Worm (Caenorhabditis elegans) whole organism, mixed stage, embryonic: Measurements from ENCODE around the gene mig-32.

Experiments
- M03D4.4 ChIP-seq: sonication (generic microtip); optimal IDR thresholded peaks from 2 replicates; lab custom pipeline; 2017; ENCODE audit warnings: mild to moderate bottlenecking, missing genetic modification characterization, missing compliant biosample characterization
- bed-3 ChIP-seq: fragments of 200-800 bp; sonication (Bioruptor generic); optimal IDR thresholded peaks from 3 replicates; lab custom pipeline; 2018; ENCODE audit warnings: mild to moderate bottlenecking, missing genetic modification characterization, moderate library complexity, missing compliant biosample characterization
- blmp-1 ChIP-seq: fragments of 150-350 bp; optimal IDR thresholded peaks from 2 replicates; lab custom pipeline; 2014; ENCODE audit warnings: missing biosample characterization, missing genetic modification characterization
- ceh-43 ChIP-seq: fragments of 200-800 bp; sonication (Bioruptor generic); optimal IDR thresholded peaks from 2 replicates; lab custom pipeline; 2018; ENCODE audit warnings: mild to moderate bottlenecking, missing genetic modification characterization, moderate library complexity, missing compliant biosample characterization
- ceh-83 ChIP-seq: fragments of 200-800 bp; sonication (Bioruptor generic); optimal IDR thresholded peaks from 2 replicates; lab custom pipeline; 2018; ENCODE audit warnings: mild to moderate bottlenecking, missing genetic modification characterization, missing compliant biosample characterization
- ces-1 ChIP-seq: fragments of 150-350 bp; optimal IDR thresholded peaks from 2 replicates; lab custom pipeline; 2014; ENCODE audit warnings: missing biosample characterization, missing genetic modification reagents, missing genetic modification characterization
- drap-1 ChIP-seq: fragments of 200-800 bp; sonication (Bioruptor generic); optimal IDR thresholded peaks from 3 replicates; lab custom pipeline; 2018; ENCODE audit warnings: mild to moderate bottlenecking, missing genetic modification characterization, missing compliant biosample characterization
- elt-1 ChIP-seq: sonication (generic microtip); optimal IDR thresholded peaks from 2 replicates; lab custom pipeline; 2017; ENCODE audit warnings: missing genetic modification characterization, mild to moderate bottlenecking, missing compliant biosample characterization, antibody characterized with exemption, moderate library complexity, borderline replicate concordance; ENCODE audit not compliant: insufficient read depth
- elt-3 ChIP-seq: fragments of 150-350 bp; optimal IDR thresholded peaks from 2 replicates; lab custom pipeline; 2014; ENCODE audit warnings: missing biosample characterization, missing genetic modification characterization
- flh-1 ChIP-seq: fragments of 200-800 bp; sonication (Bioruptor generic); optimal IDR thresholded peaks from 2 replicates; lab custom pipeline; 2018; ENCODE audit warnings: mild to moderate bottlenecking, missing genetic modification characterization, moderate library complexity, missing compliant biosample characterization
- ham-2 ChIP-seq: fragments of 200-800 bp; sonication (Bioruptor generic); optimal IDR thresholded peaks from 2 replicates; lab custom pipeline; 2018; ENCODE audit warnings: mild to moderate bottlenecking, missing genetic modification characterization, missing compliant biosample characterization
- hlh-1 ChIP-seq: fragments of 150-350 bp; optimal IDR thresholded peaks from 2 replicates; lab custom pipeline; 2014; ENCODE audit warnings: missing biosample characterization, missing genetic modification reagents, missing genetic modification characterization
- lsy-2 ChIP-seq: fragments of 150-350 bp; optimal IDR thresholded peaks from 2 replicates; lab custom pipeline; 2014; ENCODE audit warnings: missing biosample characterization, missing genetic modification characterization
- mab-5 ChIP-seq: fragments of 150-350 bp; optimal IDR thresholded peaks from 2 replicates; lab custom pipeline; 2014; ENCODE audit warnings: missing biosample characterization, missing genetic modification characterization
- mep-1 ChIP-seq: fragments of 150-350 bp; optimal IDR thresholded peaks from 2 replicates; lab custom pipeline; 2017; ENCODE audit warnings: missing biosample characterization, missing genetic modification reagents, missing genetic modification characterization, inconsistent platforms
- mls-2 ChIP-seq: sonication (generic microtip); optimal IDR thresholded peaks from 2 replicates; lab custom pipeline; 2016; ENCODE audit warnings: mild to moderate bottlenecking, missing genetic modification characterization, moderate library complexity, missing compliant biosample characterization
- nhr-2 ChIP-seq: fragments of 150-350 bp; optimal IDR thresholded peaks from 2 replicates; lab custom pipeline; 2014; ENCODE audit warnings: missing biosample characterization, missing genetic modification characterization
- nhr-237 ChIP-seq: fragments of 150-350 bp; optimal IDR thresholded peaks from 2 replicates; lab custom pipeline; 2014; ENCODE audit warnings: missing biosample characterization, missing genetic modification characterization
- pha-4 ChIP-seq: fragments of 150-350 bp; optimal IDR thresholded peaks from 2 replicates; lab custom pipeline; 2018; ENCODE audit warnings: missing biosample characterization, missing genetic modification reagents, missing genetic modification characterization
- sem-2 ChIP-seq: fragments of 200-800 bp; sonication (Bioruptor generic); optimal IDR thresholded peaks from 2 replicates; lab custom pipeline; 2018; ENCODE audit warnings: mild to moderate bottlenecking, missing genetic modification characterization, missing compliant biosample characterization
- snpc-4 ChIP-seq: fragments of 150-350 bp; optimal IDR thresholded peaks from 2 replicates; lab custom pipeline; 2014; ENCODE audit warnings: missing biosample characterization, missing genetic modification characterization
- tbx-8 ChIP-seq: fragments of 200-800 bp; sonication (Bioruptor generic); optimal IDR thresholded peaks from 2 replicates; lab custom pipeline; 2018; ENCODE audit warnings: mild to moderate bottlenecking, missing genetic modification characterization, moderate library complexity, missing compliant biosample characterization
- unc-120 ChIP-seq: sonication (generic microtip); optimal IDR thresholded peaks from 2 replicates; lab custom pipeline; 2017; ENCODE audit warnings: missing genetic modification characterization, missing compliant biosample characterization; ENCODE audit not compliant: poor library complexity, severe bottlenecking
- unc-39 ChIP-seq: fragments of 150-350 bp; optimal IDR thresholded peaks from 2 replicates; lab custom pipeline; 2014; ENCODE audit warnings: missing biosample characterization, missing genetic modification characterization
- unc-62 ChIP-seq: fragments of 150-350 bp; optimal IDR thresholded peaks from 2 replicates; lab custom pipeline; 2014; ENCODE audit warnings: missing biosample characterization, missing genetic modification reagents, missing genetic modification characterization
- zip-8 ChIP-seq: fragments of 150-350 bp; optimal IDR thresholded peaks from 2 replicates; lab custom pipeline; 2014; ENCODE audit warnings: missing biosample characterization, missing genetic modification characterization

The mig-32 gene

ce11 chrIV:12051049-12051792 lies 40.8 kb downstream of the mig-32 start, which contains the start of the genes bre-5 and spt-5:
bre-5 (minus strand) TSS chrIV:12051215.
spt-5 (plus strand) TSS chrIV:12051491.
- TF ChIP-seq bed-3 (GFP tag; lab: Kevin White, UChicago) (no peak), sem-2 (GFP tag; lab: Kevin White, UChicago) (no peak), ceh-43 (GFP tag; lab: Kevin White, UChicago) (no peak), M03D4.4 (tag; lab: Kevin White, UChicago) (peak; percentile 6), ceh-83 (GFP tag; lab: Kevin White, UChicago) (no peak), snpc-4 (tag; lab: Kevin White, UChicago) (no peak), blmp-1 (tag; lab: Kevin White, UChicago) (no peak), mab-5 (tag; lab: Kevin White, UChicago) (no peak), ces-1 (GFP tag; lab: Kevin White, UChicago) (no peak), unc-62 (no peak), lsy-2 (tag; lab: Kevin White, UChicago) (peak; percentile 44), unc-120 (no peak)

ce11 chrIV:12047552-12048347 lies 44.3 kb downstream of the mig-32 start, which contains the start of gene T12G3.4:
T12G3.4 (plus strand) TSS chrIV:12048256.
- no peak for TF ChIP-seq ham-2 (GFP tag; lab: Kevin White, UChicago)
- peak; percentile 57 for TF ChIP-seq pha-4 (tag; lab: Kevin White, UChicago)
- TF ChIP-seq snpc-4 (tag; lab: Kevin White, UChicago), result no peak

ce11 chrIV:12046524-12047203 lies 45.3 kb downstream of the mig-32 start, which contains the start of gene T12G3.2:
T12G3.2 (minus strand) TSS chrIV:12046967.
- TF ChIP-seq flh-1 (GFP tag; lab: Kevin White, UChicago), result no peak
- peak; percentile 19 for TF ChIP-seq elt-3 (tag; lab: Kevin White, UChicago)
- TF ChIP-seq ham-2 (GFP tag; lab: Kevin White, UChicago), result no peak
- no peak for TF ChIP-seq mep-1 (tag; lab: Kevin White, UChicago)
- TF ChIP-seq sem-2 (GFP tag; lab: Kevin White, UChicago), result no peak
- no peak for TF ChIP-seq nhr-237 (tag; lab: Kevin White, UChicago)
- TF ChIP-seq, all 35 proteins: peak for 1

ce11 chrIV:12044844-12045738 lies 46.9 kb downstream of the mig-32 start:
- TF ChIP-seq nhr-2 (tag; lab: Kevin White, UChicago), result no peak
- TF ChIP-seq zip-8, result peak; percentile 84
- peak; percentile 42 for TF ChIP-seq elt-1 (tag; lab: Kevin White, UChicago)

- no peak for TF ChIP-seq unc-39 (tag; lab: Kevin White, UChicago)
- TF ChIP-seq mab-5 (tag; lab: Kevin White, UChicago), result no peak
- TF ChIP-seq hlh-1 (tag; lab: Kevin White, UChicago), result no peak
- no peak for TF ChIP-seq mep-1 (tag; lab: Kevin White, UChicago)
- TF ChIP-seq unc-62, result no peak
- TF ChIP-seq mls-2 (tag; lab: Kevin White, UChicago), result no peak
- TF ChIP-seq drap-1 (GFP tag; lab: Kevin White, UChicago), result no peak
- no peak for TF ChIP-seq tbx-8 (GFP tag; lab: Kevin White, UChicago)
- TF ChIP-seq ceh-83 (GFP tag; lab: Kevin White, UChicago), result no peak
- no peak for TF ChIP-seq lsy-2 (tag; lab: Kevin White, UChicago)
- no peak for TF ChIP-seq zip-8
Measured at ce11 chrIV:12043054-12043453, 49.0 kb downstream of the mig-32 start.
